Worm (Caenorhabditis elegans) whole organism, L4/young adult: ENCODE results near the gene mlcd-1.

Source experiments
- W03F9.2 ChIP-seq: fragments of 150-350 bp; optimal IDR thresholded peaks from 2 replicates; lab custom pipeline; 2014; ENCODE audit warnings: missing biosample characterization, missing genetic modification characterization
- dao-5 ChIP-seq: sonication (generic microtip); optimal IDR thresholded peaks from 2 replicates; lab custom pipeline; 2016; ENCODE audit warnings: missing genotype, missing genetic modification characterization, moderate library complexity, missing compliant biosample characterization
- him-1 ChIP-seq: sonication (generic microtip); optimal IDR thresholded peaks from 2 replicates; lab custom pipeline; 2016; ENCODE audit warnings: missing genotype, missing genetic modification reagents, missing genetic modification characterization, missing compliant biosample characterization

mlcd-1 gene

DNA sequence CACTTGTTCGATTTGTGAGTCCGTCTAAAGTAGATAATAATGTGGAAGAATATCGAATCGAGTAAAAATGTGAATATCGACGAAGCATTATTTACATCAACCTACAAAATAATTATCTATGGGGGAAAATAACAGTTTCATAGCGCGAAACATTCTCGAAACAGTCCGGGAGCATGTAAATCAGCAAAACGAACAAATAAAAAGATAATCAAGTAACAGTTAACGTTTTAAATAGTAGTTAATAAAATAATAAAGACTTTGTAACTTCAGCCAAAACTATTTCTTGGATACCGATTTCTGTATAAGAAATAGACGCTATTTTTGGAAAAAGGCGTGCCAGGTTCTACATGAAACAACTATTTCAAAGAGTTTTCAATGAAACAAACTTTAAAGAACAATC is at the start of gene mlcd-1:
mlcd-1 (minus strand) TSS at position 101 of the 400 bp plus-strand sequence.
- TF ChIP-seq dao-5 (tag; lab: Kevin White, UChicago) (no peak), W03F9.2 (tag; lab: Kevin White, UChicago) (no peak), him-1 (no peak)

DNA sequence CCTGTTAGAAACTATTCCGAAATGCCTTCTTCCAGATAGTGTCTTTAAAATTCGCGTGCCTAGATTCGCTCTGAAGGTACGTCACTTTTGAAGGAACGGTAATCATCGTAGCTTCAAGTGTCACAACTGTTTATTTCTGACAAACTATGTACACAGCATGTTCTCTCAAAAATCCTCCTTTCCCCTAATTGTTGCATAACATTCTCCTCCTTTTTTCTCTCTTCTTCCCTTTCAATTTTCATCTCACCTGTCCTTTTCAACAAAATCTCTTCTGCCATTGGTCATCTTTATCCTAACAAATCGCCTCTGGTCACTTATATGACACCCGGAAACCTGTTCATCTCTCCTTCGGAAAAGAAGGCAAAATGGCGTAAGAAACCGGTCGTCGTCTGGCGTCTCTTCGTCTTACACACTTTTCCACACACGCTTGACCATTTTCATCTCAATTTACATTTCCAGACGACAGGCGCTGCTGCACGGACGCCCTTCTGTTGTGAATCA is 48.2 kb upstream of the mlcd-1 start, which contains the start of gene lips-3:
lips-3 (plus strand) TSS at position 458 of the 501 bp plus-strand sequence.
- TF ChIP-seq W03F9.2 (tag; lab: Kevin White, UChicago): no peak

DNA sequence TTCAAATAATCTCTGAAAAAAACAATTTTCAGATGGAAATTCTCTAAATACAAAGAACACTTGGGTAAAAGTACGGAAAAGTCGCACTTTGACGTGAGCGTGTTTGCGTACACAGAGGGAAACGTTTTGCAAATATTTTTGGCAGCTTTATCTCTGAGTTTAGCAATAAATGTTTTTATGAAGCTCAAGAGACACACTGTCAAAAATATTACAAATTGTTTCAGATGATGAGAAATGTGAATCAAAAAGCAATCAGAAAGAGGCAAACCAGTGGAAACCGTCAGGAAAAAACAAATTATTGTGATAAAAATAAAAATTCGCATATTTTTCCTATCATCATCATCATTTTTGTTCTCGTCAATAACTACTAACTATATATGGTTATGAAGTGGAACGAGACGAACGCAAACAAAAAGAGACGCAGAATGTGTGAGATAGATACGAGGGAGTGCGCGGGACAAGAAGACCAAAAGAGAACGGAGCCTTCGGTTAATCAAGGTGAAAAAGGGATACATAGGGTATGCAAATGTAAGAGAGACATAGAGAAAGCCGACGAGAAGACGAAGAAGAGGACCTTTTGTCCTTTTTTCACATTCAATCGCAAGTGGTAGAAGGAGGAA is 44.5 kb upstream of the mlcd-1 start, which contains the start of gene sel-2:
sel-2 (minus strand) TSS at position 51 of the 620 bp plus-strand sequence.
- TF ChIP-seq him-1 (no peak), W03F9.2 (tag; lab: Kevin White, UChicago) (no peak), dao-5 (tag; lab: Kevin White, UChicago) (no peak)

DNA sequence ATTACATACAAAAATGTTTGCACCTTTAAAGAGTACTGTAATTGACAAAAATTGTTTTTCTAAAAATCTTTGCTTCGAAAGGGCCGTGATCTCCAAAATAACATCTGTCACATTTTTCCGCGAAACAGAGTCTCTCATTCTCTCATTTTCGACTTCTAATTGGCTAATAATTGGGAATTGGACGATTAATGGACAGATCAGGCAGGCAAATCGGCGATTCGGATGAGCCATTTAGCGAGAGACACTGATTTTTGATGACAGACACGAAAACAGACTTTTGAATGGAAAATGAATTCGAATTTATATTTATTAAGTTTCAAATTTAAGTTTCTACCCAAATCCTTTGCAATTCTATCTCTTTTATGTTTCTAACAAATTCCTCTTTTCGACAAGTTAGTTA is 35.9 kb upstream of the mlcd-1 start:
- TF ChIP-seq W03F9.2 (tag; lab: Kevin White, UChicago) (no peak), dao-5 (tag; lab: Kevin White, UChicago) (no peak), him-1 (no peak)

DNA sequence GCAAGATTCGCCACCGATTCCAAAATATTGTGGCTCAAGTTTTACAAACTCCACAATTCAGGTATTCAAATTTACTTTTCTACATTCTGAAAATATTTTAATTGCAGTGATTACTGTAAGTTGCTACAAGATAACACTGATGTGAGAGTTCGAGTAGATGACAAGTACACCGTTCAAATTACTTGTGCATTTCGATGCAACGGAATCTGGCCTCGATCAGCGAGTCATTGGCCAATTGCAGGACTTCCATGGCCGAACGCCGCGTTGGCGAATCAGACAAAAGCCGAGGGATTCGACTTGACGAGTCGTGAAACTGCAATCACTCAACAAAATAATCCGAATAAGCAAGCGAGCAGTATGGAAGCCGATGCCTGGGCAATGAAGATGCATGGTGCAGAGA is 33.4 kb upstream of the mlcd-1 start:
- no peak for TF ChIP-seq dao-5 (tag; lab: Kevin White, UChicago)
- no peak for TF ChIP-seq W03F9.2 (tag; lab: Kevin White, UChicago)
- TF ChIP-seq him-1: no peak

DNA sequence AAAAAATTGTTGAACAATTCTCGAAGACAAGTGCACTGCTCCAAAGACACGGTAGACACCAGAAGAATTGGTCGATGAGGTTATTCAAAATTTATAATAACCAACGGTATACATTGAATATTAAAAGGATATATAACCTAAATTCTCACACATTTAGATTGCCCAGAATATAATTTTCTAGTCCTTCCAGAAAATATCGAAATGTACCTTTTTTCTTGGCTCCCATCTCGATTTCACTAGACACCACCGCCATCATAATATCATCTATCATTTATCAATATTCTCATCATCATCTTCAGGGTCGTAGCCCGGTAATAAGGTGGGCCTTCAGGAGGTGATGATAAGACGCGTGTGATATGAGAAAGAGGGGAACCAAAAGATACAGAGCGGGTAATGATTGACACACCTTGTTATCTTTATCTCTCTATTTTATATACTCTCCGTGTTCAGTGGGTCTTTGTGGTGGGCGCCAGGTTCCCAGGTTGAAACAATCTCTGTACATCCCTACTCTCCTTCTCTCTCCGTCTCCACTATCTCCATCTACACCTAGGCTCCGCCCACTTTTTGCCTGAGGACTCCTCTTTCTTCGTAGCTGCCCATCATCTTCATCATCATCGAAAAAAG is 32.3 kb upstream of the mlcd-1 start, which contains the start of gene mab-21:
mab-21 (plus strand) TSS at position 615 of the 624 bp plus-strand sequence.
- no peak for TF ChIP-seq him-1
- no peak for TF ChIP-seq dao-5 (tag; lab: Kevin White, UChicago)
- TF ChIP-seq W03F9.2 (tag; lab: Kevin White, UChicago): no peak

DNA sequence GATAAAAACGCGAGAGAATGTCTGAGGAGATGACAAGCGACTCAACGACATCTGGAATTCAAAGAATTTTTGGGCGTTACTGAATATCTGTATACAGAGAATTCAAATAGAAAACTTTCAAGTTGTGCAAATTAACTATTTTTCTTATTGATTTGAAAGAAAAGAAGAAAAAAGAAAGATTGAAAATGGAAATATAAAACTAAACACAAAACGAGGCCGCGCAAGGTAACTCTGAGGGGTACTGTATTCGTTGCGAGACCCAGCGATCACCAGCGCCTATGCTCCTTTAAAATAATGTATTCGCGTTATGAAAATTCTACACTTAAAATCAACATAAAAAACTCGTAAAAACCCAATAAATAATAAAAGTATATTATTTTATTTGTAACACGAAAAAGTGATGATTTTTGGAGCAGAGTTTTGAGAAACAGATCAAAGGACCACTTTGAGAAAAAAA is 27.9 kb upstream of the mlcd-1 start, which contains the start of gene asb-1:
asb-1 (minus strand) TSS at position 51 of the 457 bp plus-strand sequence.
- TF ChIP-seq W03F9.2 (tag; lab: Kevin White, UChicago): no peak
- TF ChIP-seq dao-5 (tag; lab: Kevin White, UChicago): no peak
- TF ChIP-seq him-1: no peak

DNA sequence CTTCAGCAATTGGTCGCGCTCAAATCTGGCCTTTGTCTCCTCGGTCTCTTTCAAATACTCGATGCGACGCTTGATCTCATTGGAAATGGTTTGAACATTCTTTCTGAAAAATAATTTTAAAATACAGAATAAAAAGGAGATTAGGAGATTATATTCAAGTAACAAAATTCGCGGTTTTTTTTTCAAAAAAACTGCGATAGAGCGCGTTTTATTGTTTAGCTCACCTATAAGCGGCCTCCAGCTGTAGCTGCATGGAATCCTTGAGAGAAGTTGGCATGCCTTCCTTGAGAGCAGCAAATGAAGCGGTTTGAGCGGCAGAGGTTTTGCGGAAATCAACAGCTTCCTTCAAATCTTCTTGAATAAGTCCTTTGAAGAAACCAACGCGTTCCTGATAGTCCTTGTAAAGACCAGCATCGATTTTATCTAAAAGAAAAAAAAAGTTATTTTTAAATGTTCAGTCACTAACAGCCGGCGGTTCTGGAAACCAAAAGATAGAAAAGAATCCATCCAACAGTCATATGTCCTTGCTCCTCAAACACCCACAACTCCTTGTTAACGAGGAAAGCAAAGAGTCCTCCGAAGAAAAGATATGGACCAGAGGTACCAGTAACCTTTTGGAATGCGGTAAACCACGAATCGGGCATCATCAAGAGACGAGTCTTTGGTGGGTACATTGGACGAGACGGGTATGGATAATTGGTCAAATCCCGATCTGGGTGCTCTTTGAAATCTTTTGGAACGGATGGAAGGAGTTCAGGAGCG is 27.0 kb upstream of the mlcd-1 start:
- TF ChIP-seq him-1: no peak
- no peak for TF ChIP-seq dao-5 (tag; lab: Kevin White, UChicago)
- TF ChIP-seq W03F9.2 (tag; lab: Kevin White, UChicago): no peak

DNA sequence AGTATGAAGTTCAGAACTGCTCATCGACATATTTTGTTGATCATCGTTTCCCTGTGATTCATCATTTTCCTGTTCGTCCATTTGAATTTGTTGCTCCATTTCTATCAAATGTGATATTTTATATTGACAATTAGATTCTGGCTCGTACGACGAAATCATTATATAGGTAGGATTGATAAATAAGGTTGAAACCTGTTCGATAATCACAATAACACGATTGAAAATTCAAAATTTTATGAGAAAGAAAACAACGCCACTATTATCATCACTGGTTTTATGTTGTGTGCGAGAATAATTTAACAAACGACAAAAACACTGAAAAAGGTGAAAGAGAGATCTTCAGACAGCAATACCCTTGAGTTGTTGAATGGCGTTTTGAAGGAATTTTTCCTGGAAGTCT is 26.4 kb upstream of the mlcd-1 start, which contains the start of gene apc-11:
apc-11 (minus strand) TSS at position 101 of the 400 bp plus-strand sequence.
- TF ChIP-seq W03F9.2 (tag; lab: Kevin White, UChicago) (no peak), him-1 (no peak), dao-5 (tag; lab: Kevin White, UChicago) (no peak)

DNA sequence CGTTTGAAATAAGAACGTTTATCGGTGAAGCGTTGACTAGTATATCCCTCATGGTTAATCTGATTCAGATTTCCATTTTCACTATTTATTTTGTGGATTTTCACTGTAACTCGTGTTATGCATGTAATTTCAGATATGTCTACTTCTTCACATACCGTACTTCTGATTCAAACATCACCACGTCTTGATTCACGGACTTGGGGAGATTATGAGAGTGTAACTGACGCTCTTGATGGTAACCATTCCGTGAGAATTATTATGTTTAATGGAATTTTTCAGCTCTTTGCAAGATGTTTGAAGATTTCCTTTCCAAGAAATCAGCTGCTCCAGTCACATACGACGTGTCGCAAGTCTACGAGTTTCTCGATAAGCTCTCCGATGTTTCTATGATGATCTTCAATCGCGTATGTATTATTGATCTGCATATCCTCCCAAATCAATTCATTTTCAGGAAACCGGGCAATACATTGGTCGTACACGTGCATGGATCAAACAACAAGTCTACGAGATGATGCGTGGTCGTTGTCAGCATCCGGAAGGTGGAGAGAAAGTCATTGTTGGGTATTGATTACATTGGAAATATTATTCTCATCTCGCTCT is 25.3 kb upstream of the mlcd-1 start, which contains the start of gene erh-2:
erh-2 (plus strand) TSS at position 134 of the 600 bp plus-strand sequence.
- no peak for TF ChIP-seq dao-5 (tag; lab: Kevin White, UChicago)
- TF ChIP-seq him-1: no peak
- TF ChIP-seq W03F9.2 (tag; lab: Kevin White, UChicago): no peak

DNA sequence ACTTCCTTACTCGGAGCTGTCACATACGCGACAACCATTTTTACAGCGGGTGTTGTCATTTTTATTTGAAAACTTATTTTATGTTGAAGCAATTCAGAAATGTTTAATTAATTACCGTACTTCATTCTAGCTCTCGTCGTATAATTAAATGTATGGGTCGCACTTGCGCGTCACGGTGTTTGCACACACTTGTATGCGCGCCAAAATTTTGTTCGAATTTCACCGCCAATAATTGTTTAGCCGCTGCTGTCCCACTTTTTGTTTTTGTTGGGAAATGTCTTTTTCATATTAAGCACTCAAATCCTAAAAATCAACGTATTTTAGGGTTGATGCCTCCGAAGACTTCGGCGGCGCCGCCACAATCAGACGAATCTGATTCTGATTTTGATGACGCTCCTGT is 19.2 kb upstream of the mlcd-1 start, which contains the start of the genes F35G12.7 and smc-4:
F35G12.7 (minus strand) TSS at position 154 of the 400 bp plus-strand sequence.
smc-4 (plus strand) TSS at position 325 of the 400 bp plus-strand sequence.
- TF ChIP-seq W03F9.2 (tag; lab: Kevin White, UChicago) (no peak), dao-5 (tag; lab: Kevin White, UChicago) (no peak), him-1 (no peak)

DNA sequence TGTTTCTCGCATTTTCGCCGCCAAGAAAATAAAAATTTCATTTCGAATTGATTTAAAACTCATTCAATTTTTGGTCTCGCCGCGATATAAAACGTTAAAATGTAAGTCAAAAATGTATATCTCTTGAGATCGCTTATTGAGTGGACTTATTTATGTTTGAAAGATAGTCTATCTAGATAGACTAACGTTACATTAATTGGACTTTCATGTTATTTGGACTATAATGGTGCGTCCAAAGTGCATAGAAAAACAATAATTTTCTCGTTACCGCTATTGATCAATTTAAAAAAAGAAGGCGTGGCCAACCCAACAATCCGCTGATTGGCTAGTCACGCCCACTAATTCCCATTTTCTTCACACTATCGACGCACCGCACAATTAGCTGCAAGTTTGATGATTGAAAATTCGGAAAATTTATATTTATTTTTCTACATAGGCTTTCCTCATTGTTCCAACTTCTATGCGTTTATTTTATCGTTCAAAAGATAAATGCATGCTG is 16.2 kb upstream of the mlcd-1 start, which contains the start of gene F35G12.5:
F35G12.5 (plus strand) TSS at position 51 of the 499 bp plus-strand sequence.
- TF ChIP-seq W03F9.2 (tag; lab: Kevin White, UChicago): no peak
- no peak for TF ChIP-seq him-1
- TF ChIP-seq dao-5 (tag; lab: Kevin White, UChicago): no peak
